Worm (Caenorhabditis elegans): ENCODE data around the gene irld-48.

Gene irld-48

ce11 chrII:2930499-2930898, 25.4 kb upstream of the irld-48 start, which contains the start of the genes irld-64 and irld-63 (continued):
- no peak for TF ChIP-seq fos-1 (tag; optimal IDR thresholded peaks at IDR 0.05)
- no peak for TF ChIP-seq unc-62 (GFP tag; optimal IDR thresholded peaks at IDR 0.05 in 1 of 2)
- TF ChIP-seq unc-62 (tag; optimal IDR thresholded peaks at IDR 0.05) = no peak

DNA sequence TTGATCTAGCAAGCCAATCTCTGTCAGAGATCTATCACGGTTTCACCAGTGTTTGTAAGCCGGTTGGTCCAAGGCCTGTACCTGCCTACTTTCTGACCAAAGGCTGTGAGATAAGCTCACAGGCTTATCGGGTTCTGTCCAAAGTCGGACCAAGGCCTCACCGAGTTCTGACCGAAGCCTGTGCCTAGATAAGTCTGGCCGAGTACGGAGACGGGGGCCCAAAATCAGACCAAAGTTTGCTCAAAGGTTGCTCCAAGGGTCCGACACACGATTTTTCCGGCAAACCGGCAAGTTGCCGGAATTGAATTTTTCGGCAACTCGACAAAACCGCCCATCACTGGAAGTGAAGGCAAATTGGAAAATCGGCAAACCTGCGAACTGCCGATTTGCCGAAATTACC, 24.3 kb upstream of the irld-48 start:
- 0 out of 2 replicates have a peak, but pooled peaks have one; percentile 21 for TF ChIP-seq set-16 (GFP tag; IDR thresholded peaks at IDR 0.05)
- no peak for TF ChIP-seq nhr-41 (GFP tag; IDR thresholded peaks at IDR 0.05)
- TF ChIP-seq dmd-6 (GFP tag; IDR thresholded peaks at IDR 0.05) = no peak
- TF ChIP-seq spr-3 (GFP tag; optimal IDR thresholded peaks at IDR 0.05) = no peak
- no peak for TF ChIP-seq nhr-28 (tag; optimal IDR thresholded peaks at IDR 0.05)

DNA sequence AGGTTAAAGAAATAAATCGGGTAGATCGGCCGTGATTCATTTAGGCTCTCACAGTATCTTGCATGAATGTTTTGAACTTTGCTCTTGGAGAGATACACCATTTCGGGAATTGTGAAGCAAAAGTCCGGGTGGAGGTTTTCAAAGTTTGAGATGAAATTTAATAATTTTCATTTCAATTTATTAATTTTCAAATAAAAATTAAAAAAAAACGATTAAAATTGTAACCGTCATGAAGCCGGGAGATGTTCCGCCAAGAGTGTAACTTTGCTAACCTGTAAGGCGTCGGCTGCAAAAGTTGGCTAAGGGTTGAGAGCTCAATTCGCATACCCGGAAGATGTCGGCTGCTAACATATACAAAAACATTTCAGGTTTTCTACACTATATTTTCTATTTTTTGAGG, 21.5 kb upstream of the irld-48 start, which contains the start of gene irld-67:
Gene irld-67, minus strand, starts transcription at position 101 of the 400 bp plus-strand sequence.
- no peak for TF ChIP-seq F37D6.2 (tag; optimal IDR thresholded peaks at IDR 0.05)
- TF ChIP-seq mdl-1 (tag; optimal IDR thresholded peaks at IDR 0.05) = no peak
- TF ChIP-seq lin-15B (tag; optimal IDR thresholded peaks at IDR 0.05) = no peak
- TF ChIP-seq mxl-3 (GFP tag; optimal IDR thresholded peaks at IDR 0.05) = no peak
- no peak for TF ChIP-seq Y75B8A.6 (GFP tag; IDR thresholded peaks at IDR 0.05)
- TF ChIP-seq spr-3 (GFP tag; optimal IDR thresholded peaks at IDR 0.05) = no peak
- TF ChIP-seq dmd-6 (GFP tag; IDR thresholded peaks at IDR 0.05) = no peak
- TF ChIP-seq egl-43 (GFP tag; IDR thresholded peaks at IDR 0.05) = no peak
- TF ChIP-seq nhr-41 (GFP tag; IDR thresholded peaks at IDR 0.05) = no peak
- TF ChIP-seq mes-2 (tag; optimal IDR thresholded peaks at IDR 0.05; ENCODE audit: poor library complexity, severe bottlenecking) = no peak
- TF ChIP-seq tra-1 (GFP tag; IDR thresholded peaks at IDR 0.05) = no peak
- no peak for TF ChIP-seq cey-2 (tag; optimal IDR thresholded peaks at IDR 0.05; ENCODE audit: borderline replicate concordance, insufficient read depth)
- no peak for TF ChIP-seq nhr-102 (tag; optimal IDR thresholded peaks at IDR 0.05)

- TF ChIP-seq T26A8.4 (GFP tag; IDR thresholded peaks at IDR 0.05) = no peak
- TF ChIP-seq lin-38 (GFP tag; IDR thresholded peaks at IDR 0.05) = no peak
- no peak for TF ChIP-seq saeg-2 (GFP tag; IDR thresholded peaks at IDR 0.05)
- no peak for TF ChIP-seq daf-16 (GFP tag; optimal IDR thresholded peaks at IDR 0.05)
- no peak for TF ChIP-seq daf-16 (tag; optimal IDR thresholded peaks at IDR 0.05)
- no peak for TF ChIP-seq ceh-32 (tag; optimal IDR thresholded peaks at IDR 0.05; ENCODE audit: poor library complexity)
- TF ChIP-seq nhr-6 (tag; optimal IDR thresholded peaks at IDR 0.05) = no peak
- no peak for TF ChIP-seq F26F4.8 (GFP tag; conservative IDR thresholded peaks at IDR 0.05)
- TF ChIP-seq nhr-111 (GFP tag; optimal IDR thresholded peaks at IDR 0.05) = no peak
These were observed 18.0 kb upstream of the irld-48 start, which contains the start of gene irld-65 for ce11 chrII:2937852-2938251. Gene irld-65, minus strand, starts transcription at chrII:2937952.

ce11 chrII:2939681-2940080, 16.2 kb upstream of the irld-48 start:
- peak; percentile 34 for TF ChIP-seq aha-1 (tag)
- TF ChIP-seq ctbp-1 (GFP tag; IDR thresholded peaks at IDR 0.05) = no peak
- no peak for TF ChIP-seq ceh-44 (GFP tag; IDR thresholded peaks at IDR 0.05)

DNA sequence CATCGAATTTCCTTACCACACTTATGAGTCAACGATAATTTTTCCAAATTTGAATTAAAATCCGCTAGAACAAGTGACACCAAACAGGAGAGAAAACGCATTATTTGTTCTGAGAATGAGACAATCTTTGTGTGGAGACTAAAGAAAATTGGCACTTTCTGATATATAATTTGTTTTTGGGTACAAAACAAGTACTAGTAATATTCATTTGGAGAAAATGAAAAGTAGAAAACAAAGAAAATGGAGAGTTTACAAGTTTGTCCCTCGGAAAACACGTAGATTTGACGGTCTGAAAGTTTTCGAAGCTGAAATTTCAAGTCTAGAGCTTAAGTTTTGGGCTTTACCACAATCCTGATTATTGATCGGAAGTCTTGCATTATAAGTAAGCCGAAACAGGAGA, 15.1 kb upstream of the irld-48 start, which contains the start of gene irld-66:
Gene irld-66, minus strand, starts transcription at position 101 of the 400 bp plus-strand sequence.
- TF ChIP-seq ceh-82 (tag; optimal IDR thresholded peaks at IDR 0.05) = no peak
- TF ChIP-seq Y5F2A.4 (GFP tag; optimal IDR thresholded peaks at IDR 0.05) = no peak
- no peak for TF ChIP-seq lim-7 (GFP tag; IDR thresholded peaks at IDR 0.05)
- no peak for TF ChIP-seq pha-4 (GFP tag; IDR thresholded peaks at IDR 0.05)
- no peak for TF ChIP-seq pha-4 (tag; optimal IDR thresholded peaks at IDR 0.05)
- TF ChIP-seq gei-8 (GFP tag; optimal IDR thresholded peaks at IDR 0.05) = no peak
- no peak for TF ChIP-seq daf-12 (tag; optimal IDR thresholded peaks at IDR 0.05)
- no peak for TF ChIP-seq nhr-76 (tag; optimal IDR thresholded peaks at IDR 0.05)
- TF ChIP-seq lin-13 (GFP tag; optimal IDR thresholded peaks at IDR 0.05) = no peak
- no peak for TF ChIP-seq ztf-7 (tag; optimal IDR thresholded peaks at IDR 0.05)
- no peak for TF ChIP-seq nhr-48 (tag; optimal IDR thresholded peaks at IDR 0.05)
- no peak for TF ChIP-seq unc-39 (tag; optimal IDR thresholded peaks at IDR 0.05)
- TF ChIP-seq egl-27 (tag; optimal IDR thresholded peaks at IDR 0.05) = no peak
- TF ChIP-seq lir-3 (tag; optimal IDR thresholded peaks at IDR 0.05) = no peak
- TF ChIP-seq F26F4.8 (GFP tag; conservative IDR thresholded peaks at IDR 0.05) = no peak

Data from whole organism, L4 larva.